Fruit fly (Drosophila melanogaster): ENCODE results near the gene CG17104.

CG17104 gene

DNA sequence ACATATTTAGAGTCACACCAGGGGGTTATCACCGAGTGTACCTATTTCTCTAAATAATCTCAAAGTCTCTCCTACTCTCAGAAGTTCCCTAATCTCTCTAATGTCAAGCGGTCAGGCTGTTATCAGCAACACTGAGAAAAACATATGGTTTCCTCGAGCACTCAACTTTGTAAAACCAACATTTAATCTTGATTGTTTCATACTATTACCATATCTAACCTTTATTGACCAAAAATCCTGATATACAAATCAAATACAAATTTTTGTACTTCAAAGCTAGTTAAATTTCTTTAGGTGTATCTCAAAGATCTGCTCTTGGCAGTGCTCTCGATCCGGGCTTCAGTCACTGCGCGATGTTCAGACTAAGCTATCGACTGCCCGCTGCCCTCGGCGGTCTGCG, 26.3 kb downstream of the CG17104 start, which contains the start of gene CG6415:
Gene CG6415 (plus strand): TSS at position 341 of the 400 bp plus-strand sequence.
- TF ChIP-seq CG34367 (tag; optimal IDR thresholded peaks at IDR 0.05) (no peak), CG14655 (GFP tag; optimal IDR thresholded peaks at IDR 0.05) (peak; percentile 58), CG32121 (GFP tag; IDR thresholded peaks at IDR 0.05) (peak; percentile 85), D1 (tag; optimal IDR thresholded peaks at IDR 0.05) (no peak), CG8159 (tag; optimal IDR thresholded peaks at IDR 0.05) (no peak), Pif1A (GFP tag; optimal IDR thresholded peaks at IDR 0.05) (peak; percentile 25), Pif1B (GFP tag; optimal IDR thresholded peaks at IDR 0.05) (no peak), CG12605 (GFP tag; IDR thresholded peaks at IDR 0.05) (peak; percentile 54; the same call in 1 of the 2 replicates), Ets98B (GFP tag; IDR thresholded peaks at IDR 0.05) (peak; percentile 76), CG8301 (tag; optimal IDR thresholded peaks at IDR 0.05) (peak; percentile 56), fd96Ca (GFP tag; IDR thresholded peaks at IDR 0.05) (peak; percentile 69), CG15710 (tag; optimal IDR thresholded peaks at IDR 0.05) (no peak), CG4496 (GFP tag; IDR thresholded peaks at IDR 0.05) (peak; percentile 82), rn (GFP tag; IDR thresholded peaks at IDR 0.05) (0 out of 2 replicates have a peak, but pooled peaks have one; percentile 13), CG17806 (tag; optimal IDR thresholded peaks at IDR 0.05) (no peak)

DNA sequence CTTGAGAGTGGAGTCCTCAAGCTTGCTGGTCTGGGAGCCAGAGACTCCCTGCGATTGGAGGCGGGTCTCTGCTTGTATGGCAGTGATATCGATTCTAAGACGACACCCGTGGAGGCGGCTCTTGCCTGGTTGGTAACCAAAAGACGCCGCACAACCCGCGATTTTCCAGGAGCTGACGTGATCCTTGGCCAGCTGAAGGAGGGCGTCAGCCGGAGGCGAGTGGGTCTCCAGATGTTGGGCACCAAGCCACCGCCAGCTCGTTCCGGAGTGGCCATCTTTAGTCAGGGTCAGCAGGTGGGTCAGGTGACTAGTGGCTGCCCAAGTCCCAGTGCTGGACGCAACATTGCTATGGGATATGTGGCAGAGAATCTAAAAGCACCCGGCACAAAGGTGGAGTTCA, 27.4 kb downstream of the CG17104 start:
- TF ChIP-seq CG8301 (tag; optimal IDR thresholded peaks at IDR 0.05): no peak
- no peak for TF ChIP-seq CG10348 (GFP tag; IDR thresholded peaks at IDR 0.05)
- TF ChIP-seq rn (GFP tag; IDR thresholded peaks at IDR 0.05): no peak
- TF ChIP-seq CG12605 (GFP tag; IDR thresholded peaks at IDR 0.05): no peak
- no peak for TF ChIP-seq CG14655 (GFP tag; optimal IDR thresholded peaks at IDR 0.05)
- TF ChIP-seq gl (tag; optimal IDR thresholded peaks at IDR 0.05): no peak
- no peak for TF ChIP-seq EcR (GFP tag; optimal IDR thresholded peaks at IDR 0.05)

dm6 chr2L:10706267-10706666, 29.3 kb downstream of the CG17104 start:
- no peak for TF ChIP-seq CG10348 (GFP tag; IDR thresholded peaks at IDR 0.05)

dm6 chr2L:10708089-10708488, 31.1 kb downstream of the CG17104 start:
- TF ChIP-seq Pif1B (GFP tag; optimal IDR thresholded peaks at IDR 0.05) (no peak), CG12605 (GFP tag; IDR thresholded peaks at IDR 0.05) (no peak), CG17806 (tag; optimal IDR thresholded peaks at IDR 0.05) (no peak), Pif1A (GFP tag; optimal IDR thresholded peaks at IDR 0.05) (no peak), rn (GFP tag; IDR thresholded peaks at IDR 0.05) (no peak), CG10348 (GFP tag; IDR thresholded peaks at IDR 0.05) (no peak), CG32121 (GFP tag; IDR thresholded peaks at IDR 0.05) (no peak), gl (tag; optimal IDR thresholded peaks at IDR 0.05) (no peak), CG13204 (GFP tag; optimal IDR thresholded peaks at IDR 0.05) (no peak), EcR (GFP tag; optimal IDR thresholded peaks at IDR 0.05) (no peak), fd96Ca (GFP tag; IDR thresholded peaks at IDR 0.05) (no peak), CG14655 (GFP tag; optimal IDR thresholded peaks at IDR 0.05) (no peak), Ets98B (GFP tag; IDR thresholded peaks at IDR 0.05) (no peak), CG34367 (tag; optimal IDR thresholded peaks at IDR 0.05) (no peak), D1 (tag; optimal IDR thresholded peaks at IDR 0.05) (no peak)

DNA sequence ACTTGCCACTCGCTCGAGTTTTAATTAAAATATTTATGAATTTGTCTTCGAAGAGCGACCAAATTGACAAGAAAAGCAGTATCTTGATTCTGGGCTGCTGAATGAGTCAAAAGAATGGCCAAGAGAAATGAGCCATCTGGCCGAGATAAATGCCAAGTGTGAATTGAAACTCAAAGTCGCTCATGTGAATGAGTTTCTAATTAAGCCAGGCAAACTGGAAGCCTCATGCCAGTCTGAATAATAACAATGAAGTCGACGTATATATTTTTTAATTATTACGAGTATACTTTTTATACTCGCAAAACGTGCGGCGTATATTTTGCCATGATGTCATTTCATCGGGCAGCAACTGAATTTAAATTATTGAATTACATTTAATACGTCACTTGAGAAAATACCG, 32.4 kb downstream of the CG17104 start, which contains the start of gene Lip2:
Gene Lip2 (minus strand): TSS at position 101 of the 400 bp plus-strand sequence.
- TF ChIP-seq CG9948 (tag; optimal IDR thresholded peaks at IDR 0.05) (no peak), CG10348 (GFP tag; IDR thresholded peaks at IDR 0.05) (no peak), CG12605 (GFP tag; IDR thresholded peaks at IDR 0.05) (no peak)

dm6 chr2L:10711221-10711620, 34.2 kb downstream of the CG17104 start:
- TF ChIP-seq Pif1B (GFP tag; optimal IDR thresholded peaks at IDR 0.05) (no peak), CG32121 (GFP tag; IDR thresholded peaks at IDR 0.05) (no peak), CG8159 (tag; optimal IDR thresholded peaks at IDR 0.05) (no peak), rn (GFP tag; IDR thresholded peaks at IDR 0.05) (no peak), Ets98B (GFP tag; IDR thresholded peaks at IDR 0.05) (no peak), CG15710 (tag; optimal IDR thresholded peaks at IDR 0.05) (no peak), CG17806 (tag; optimal IDR thresholded peaks at IDR 0.05) (no peak), EcR (GFP tag; optimal IDR thresholded peaks at IDR 0.05) (no peak), D1 (tag; optimal IDR thresholded peaks at IDR 0.05) (no peak), CG4496 (GFP tag; IDR thresholded peaks at IDR 0.05) (no peak), gl (tag; optimal IDR thresholded peaks at IDR 0.05) (no peak), fd96Ca (GFP tag; IDR thresholded peaks at IDR 0.05) (no peak), CG14655 (GFP tag; optimal IDR thresholded peaks at IDR 0.05) (no peak), CG12605 (GFP tag; IDR thresholded peaks at IDR 0.05) (no peak), CG8301 (tag; optimal IDR thresholded peaks at IDR 0.05) (no peak), CG13204 (GFP tag; optimal IDR thresholded peaks at IDR 0.05) (no peak), CG34367 (tag; optimal IDR thresholded peaks at IDR 0.05) (no peak)

DNA sequence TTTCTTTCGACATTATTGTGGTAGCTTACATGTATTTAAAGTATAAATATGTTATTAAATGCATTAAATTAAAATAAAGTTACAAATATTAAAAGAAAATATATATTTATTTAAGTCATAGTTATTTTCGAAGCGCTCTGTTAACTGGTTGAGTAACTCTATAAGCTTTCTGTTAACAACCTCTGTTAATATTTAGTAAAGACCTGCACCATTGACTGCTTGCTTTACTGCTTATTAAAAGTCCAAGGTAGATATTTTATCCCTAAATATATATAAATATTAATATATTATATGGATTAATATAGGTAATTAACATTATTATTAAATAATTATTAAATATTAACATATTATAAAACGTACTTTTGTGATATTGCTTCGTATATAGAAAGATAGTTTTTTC, 44.5 kb downstream of the CG17104 start:
- TF ChIP-seq Pif1A (GFP tag; optimal IDR thresholded peaks at IDR 0.05) (no peak), CG9948 (tag; optimal IDR thresholded peaks at IDR 0.05) (no peak), CG17806 (tag; optimal IDR thresholded peaks at IDR 0.05) (no peak), D1 (tag; optimal IDR thresholded peaks at IDR 0.05) (peak; percentile 56), CG15710 (tag; optimal IDR thresholded peaks at IDR 0.05) (no peak)

dm6 chr2L:10723903-10724302, 46.9 kb downstream of the CG17104 start, which contains the start of gene CG6431:
TSS of gene CG6431 (plus strand) at chr2L:10724203.
- no peak for TF ChIP-seq Ets98B (GFP tag; IDR thresholded peaks at IDR 0.05)
- no peak for TF ChIP-seq fd96Ca (GFP tag; IDR thresholded peaks at IDR 0.05)
- TF ChIP-seq CG34367 (tag; optimal IDR thresholded peaks at IDR 0.05): no peak
- no peak for TF ChIP-seq CG15710 (tag; optimal IDR thresholded peaks at IDR 0.05)
- no peak for TF ChIP-seq Pif1B (GFP tag; optimal IDR thresholded peaks at IDR 0.05)
- TF ChIP-seq CG32121 (GFP tag; IDR thresholded peaks at IDR 0.05): no peak
- no peak for TF ChIP-seq CG17806 (tag; optimal IDR thresholded peaks at IDR 0.05)
- TF ChIP-seq CG14655 (GFP tag; optimal IDR thresholded peaks at IDR 0.05): no peak
- TF ChIP-seq CG13204 (GFP tag; optimal IDR thresholded peaks at IDR 0.05): no peak
- TF ChIP-seq CG9948 (tag; optimal IDR thresholded peaks at IDR 0.05): no peak
- TF ChIP-seq CG8301 (tag; optimal IDR thresholded peaks at IDR 0.05): no peak
